Worm (Caenorhabditis elegans): Measurements from ENCODE around the gene ZK899.5.

ZK899.5 gene

ce11 chrX:9506341-9506740 lies 45.6 kb upstream of the ZK899.5 start:
- TF ChIP-seq efl-3 (GFP tag; optimal IDR thresholded peaks at IDR 0.05), result no peak
- peak; percentile 44 for TF ChIP-seq lin-14 (GFP tag; optimal IDR thresholded peaks at IDR 0.05)

ce11 chrX:9504911-9505397 lies 44.2 kb upstream of the ZK899.5 start:
- TF ChIP-seq dpl-1 (GFP tag; optimal IDR thresholded peaks at IDR 0.05) (no peak), blmp-1 (tag; optimal IDR thresholded peaks at IDR 0.05) (peak; percentile 8)

ce11 chrX:9504221-9504620 lies 43.5 kb upstream of the ZK899.5 start:
- TF ChIP-seq ceh-8 (GFP tag; optimal IDR thresholded peaks at IDR 0.05), result no peak
- no peak for TF ChIP-seq pqm-1 (tag; optimal IDR thresholded peaks at IDR 0.05)
- TF ChIP-seq lin-14 (GFP tag; optimal IDR thresholded peaks at IDR 0.05), result no peak
- TF ChIP-seq hlh-17 (GFP tag; optimal IDR thresholded peaks at IDR 0.05; ENCODE audit: borderline replicate concordance), result no peak
- TF ChIP-seq egl-13 (tag; optimal IDR thresholded peaks at IDR 0.05), result no peak

ce11 chrX:9499355-9499754 lies 38.6 kb upstream of the ZK899.5 start:
- TF ChIP-seq nhr-28 (tag; optimal IDR thresholded peaks at IDR 0.05), result no peak
- TF ChIP-seq hlh-17 (GFP tag; optimal IDR thresholded peaks at IDR 0.05; ENCODE audit: borderline replicate concordance), result no peak
- no peak for TF ChIP-seq pqm-1 (tag; optimal IDR thresholded peaks at IDR 0.05)
- TF ChIP-seq fkh-4 (tag; optimal IDR thresholded peaks at IDR 0.05; ENCODE audit: borderline replicate concordance), result no peak
- TF ChIP-seq mdl-1 (tag; optimal IDR thresholded peaks at IDR 0.05), result no peak
- no peak for TF ChIP-seq sptf-1 (tag; optimal IDR thresholded peaks at IDR 0.05)
- TF ChIP-seq aha-1 (tag; optimal IDR thresholded peaks at IDR 0.05), result no peak
- TF ChIP-seq lin-15B (tag; optimal IDR thresholded peaks at IDR 0.05), result no peak
- no peak for TF ChIP-seq pag-3 (tag; optimal IDR thresholded peaks at IDR 0.05; ENCODE audit: borderline replicate concordance, insufficient read depth)
- no peak for TF ChIP-seq ztf-11 (tag; optimal IDR thresholded peaks at IDR 0.05)
- no peak for TF ChIP-seq sox-4 (tag; optimal IDR thresholded peaks at IDR 0.05)
- no peak for TF ChIP-seq alr-1 (tag; optimal IDR thresholded peaks at IDR 0.05; ENCODE audit: borderline replicate concordance)
- TF ChIP-seq C04F5.9 (tag; optimal IDR thresholded peaks at IDR 0.05), result no peak
- TF ChIP-seq dsc-1 (tag; optimal IDR thresholded peaks at IDR 0.05), result no peak
- TF ChIP-seq fkh-8 (tag; optimal IDR thresholded peaks at IDR 0.05), result no peak
- no peak for TF ChIP-seq egl-27 (tag; optimal IDR thresholded peaks at IDR 0.05)
- no peak for TF ChIP-seq ama-1 (optimal IDR thresholded peaks at IDR 0.05)
- TF ChIP-seq pax-3 (tag; optimal IDR thresholded peaks at IDR 0.05), result no peak
- no peak for TF ChIP-seq nhr-12 (tag; optimal IDR thresholded peaks at IDR 0.05)

- peak; percentile 29 for TF ChIP-seq blmp-1 (tag; optimal IDR thresholded peaks at IDR 0.05)
- TF ChIP-seq nhr-12 (tag; optimal IDR thresholded peaks at IDR 0.05), result no peak
These were observed 33.9 kb upstream of the ZK899.5 start for ce11 chrX:9494661-9495060.

ce11 chrX:9491439-9491838 lies 30.7 kb upstream of the ZK899.5 start:
- peak in 4 of 6 experiments; percentile 13 to 57 (median 44) for TF ChIP-seq elt-3 (tag; optimal IDR thresholded peaks at IDR 0.05)
- no peak for TF ChIP-seq lin-35 (GFP tag; optimal IDR thresholded peaks at IDR 0.05)
- no peak for TF ChIP-seq ama-1 (optimal IDR thresholded peaks at IDR 0.05)
- no peak for TF ChIP-seq lir-3 (tag; optimal IDR thresholded peaks at IDR 0.05; ENCODE audit: poor library complexity)
- TF ChIP-seq pax-3 (tag; optimal IDR thresholded peaks at IDR 0.05), result no peak
- peak; percentile 48 for TF ChIP-seq lin-14 (GFP tag; optimal IDR thresholded peaks at IDR 0.05)
- TF ChIP-seq hlh-17 (GFP tag; optimal IDR thresholded peaks at IDR 0.05; ENCODE audit: borderline replicate concordance), result no peak
- no peak for TF ChIP-seq nhr-90 (tag; optimal IDR thresholded peaks at IDR 0.05; ENCODE audit: poor library complexity)
- TF ChIP-seq hpl-2 (GFP tag; optimal IDR thresholded peaks at IDR 0.05), result no peak
- no peak for TF ChIP-seq swsn-7 (tag; optimal IDR thresholded peaks at IDR 0.05)
- no peak for TF ChIP-seq mab-9 (GFP tag; IDR thresholded peaks at IDR 0.05)
- no peak for TF ChIP-seq nhr-237 (tag; optimal IDR thresholded peaks at IDR 0.05)
- TF ChIP-seq snu-23 (GFP tag; optimal IDR thresholded peaks at IDR 0.05), result peak; percentile 25
- no peak for TF ChIP-seq jun-1 (tag; optimal IDR thresholded peaks at IDR 0.05)
- no peak for TF ChIP-seq mef-2 (tag; optimal IDR thresholded peaks at IDR 0.05)
- peak; percentile 23 for TF ChIP-seq nhr-71 (tag; optimal IDR thresholded peaks at IDR 0.05)
- TF ChIP-seq dpl-1 (GFP tag; optimal IDR thresholded peaks at IDR 0.05), result no peak
- no peak for TF ChIP-seq F16B12.6 (tag; optimal IDR thresholded peaks at IDR 0.05)
- no peak for TF ChIP-seq unc-130 (tag; optimal IDR thresholded peaks at IDR 0.05)
- no peak for TF ChIP-seq lin-13 (GFP tag; optimal IDR thresholded peaks at IDR 0.05)
- peak; percentile 50; the same call in 1 of the 2 replicates for TF ChIP-seq grh-1 (GFP tag; IDR thresholded peaks at IDR 0.05)
- peak; percentile 79 for TF ChIP-seq nhr-85 (tag)
